Comparison of ENCODE assay signal across 1 fruit fly cellular context in the genomic region with DNA sequence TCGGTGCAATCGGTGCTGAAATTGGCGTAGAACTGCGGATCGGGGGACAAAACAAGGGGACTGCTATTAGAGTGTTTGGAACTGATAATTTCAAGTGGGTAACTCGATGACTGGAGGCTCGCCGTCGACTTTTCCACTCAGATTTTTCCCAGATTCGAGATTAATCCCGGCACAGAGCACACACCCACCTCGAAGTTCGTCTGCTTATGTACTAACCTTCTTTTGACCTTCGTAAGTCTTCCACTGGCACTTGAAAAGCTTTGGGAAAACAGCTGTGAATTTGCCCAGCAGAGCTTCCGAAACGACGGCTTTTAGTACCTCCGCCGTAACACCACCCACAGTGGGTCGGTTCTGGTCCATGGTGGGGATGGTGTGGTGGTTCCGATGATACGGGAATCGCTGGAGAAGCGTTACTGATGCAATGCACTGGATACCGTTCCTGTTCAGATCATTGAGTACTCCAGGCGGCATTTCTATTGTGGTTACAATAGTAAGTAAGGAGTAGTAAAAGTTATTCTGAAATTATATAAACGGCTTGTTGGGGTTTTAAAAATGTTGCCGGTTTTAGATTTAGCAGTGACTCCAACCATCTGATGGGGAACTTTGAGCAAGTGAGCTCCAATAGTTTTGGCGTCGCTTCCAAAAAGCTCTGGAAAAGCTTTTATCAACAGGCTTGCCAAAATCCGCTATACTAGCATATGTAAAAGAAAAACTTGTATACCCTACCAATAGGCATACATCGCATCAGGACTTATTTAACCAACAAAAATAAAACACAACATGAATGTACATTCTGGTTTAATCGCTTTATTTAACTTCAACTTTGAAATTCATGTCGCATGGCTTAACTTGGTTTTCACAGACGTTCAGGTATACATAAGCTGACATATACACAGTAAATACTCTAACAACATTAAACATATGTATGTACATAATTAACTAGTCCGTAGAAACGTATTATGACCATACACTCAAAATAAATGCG.
TF ChIP-seq lines count a peak whose summit lies in the region.

Tpi (minus strand) TSS at position 537 of the 985 bp plus-strand sequence.

TF ChIP-seq in whole organism, embryonic, 481 proteins besides CTCF, POLR2A, EP300 and RAD21 (continued from another document):
- TF ChIP-seq HLH54F (GFP tag; optimal IDR thresholded peaks at IDR 0.05; lab: Kevin White, UChicago), result peak; percentile 26
- no peak for TF ChIP-seq CG3726 (GFP tag; IDR thresholded peaks at IDR 0.05; lab: Robert Waterston, UW)
- TF ChIP-seq CG10209 (GFP tag; optimal IDR thresholded peaks at IDR 0.05; lab: Kevin White, UChicago), result peak; percentile 29
- peak; percentile 9 for TF ChIP-seq BtbVII (GFP tag; optimal IDR thresholded peaks at IDR 0.05; lab: Kevin White, UChicago)
- peak; percentile 18 for TF ChIP-seq Hand (GFP tag; optimal IDR thresholded peaks at IDR 0.05; lab: Kevin White, UChicago)
- no peak for TF ChIP-seq CG9727 (GFP tag; optimal IDR thresholded peaks at IDR 0.05; lab: Kevin White, UChicago)
- no peak for TF ChIP-seq ssp (GFP tag; IDR thresholded peaks at IDR 0.05; lab: Robert Waterston, UW)
- no peak for TF ChIP-seq bab2 (GFP tag; optimal IDR thresholded peaks at IDR 0.05; lab: Kevin White, UChicago)
- TF ChIP-seq dpn (GFP tag; optimal IDR thresholded peaks at IDR 0.05; lab: Kevin White, UChicago), result peak in 1 of 2 experiments; percentile 9
- no peak for TF ChIP-seq mam (GFP tag; optimal IDR thresholded peaks at IDR 0.05; lab: Kevin White, UChicago)
- peak; percentile 62 for TF ChIP-seq zfh2 (GFP tag; optimal IDR thresholded peaks at IDR 0.05; lab: Kevin White, UChicago)
- peak; percentile 46 for TF ChIP-seq lab (GFP tag; optimal IDR thresholded peaks at IDR 0.05; lab: Kevin White, UChicago)
- TF ChIP-seq Hr51 (GFP tag; optimal IDR thresholded peaks at IDR 0.05; lab: Kevin White, UChicago), result peak in 1 of 2 experiments; percentile 66
- TF ChIP-seq nerfin-2 (GFP tag; IDR thresholded peaks at IDR 0.05; lab: Robert Waterston, UW; ENCODE audit: partially characterized antibody), result no peak
- TF ChIP-seq Hr39 (optimal IDR thresholded peaks at IDR 0.05; lab: Kevin White, UChicago), result no peak
- TF ChIP-seq Antp (GFP tag; optimal IDR thresholded peaks at IDR 0.05; lab: Kevin White, UChicago), result peak; percentile 23
- no peak for TF ChIP-seq wor (GFP tag; IDR thresholded peaks at IDR 0.05; lab: Robert Waterston, UW)
- TF ChIP-seq Lim3 (GFP tag; IDR thresholded peaks at IDR 0.05; lab: Robert Waterston, UW), result no peak
- TF ChIP-seq HHEX (GFP tag; optimal IDR thresholded peaks at IDR 0.05; lab: Kevin White, UChicago), result no peak
- no peak for TF ChIP-seq bcd (GFP tag; optimal IDR thresholded peaks at IDR 0.05; lab: Kevin White, UChicago)
- no peak for TF ChIP-seq pb (GFP tag; optimal IDR thresholded peaks at IDR 0.05; lab: Kevin White, UChicago)
- no peak for TF ChIP-seq Rx (GFP tag; IDR thresholded peaks at IDR 0.05; lab: Robert Waterston, UW)
- TF ChIP-seq Dip2 (GFP tag; IDR thresholded peaks at IDR 0.05; lab: Robert Waterston, UW), result no peak
- no peak for TF ChIP-seq CG13624 (GFP tag; optimal IDR thresholded peaks at IDR 0.05; lab: Kevin White, UChicago)
- TF ChIP-seq pzg (GFP tag; optimal IDR thresholded peaks at IDR 0.05; lab: Kevin White, UChicago), result peak; percentile 42
- no peak for TF ChIP-seq CG4328 (GFP tag; optimal IDR thresholded peaks at IDR 0.05; lab: Kevin White, UChicago)
- TF ChIP-seq CG7556 (GFP tag; optimal IDR thresholded peaks at IDR 0.05; lab: Kevin White, UChicago), result peak; percentile 25
- TF ChIP-seq CG15269 (tag; optimal IDR thresholded peaks at IDR 0.05; lab: Kevin White, UChicago), result peak; percentile 68
- TF ChIP-seq CG10979 (tag; optimal IDR thresholded peaks at IDR 0.05; lab: Kevin White, UChicago), result no peak
- TF ChIP-seq CG1233 (GFP tag; optimal IDR thresholded peaks at IDR 0.05; lab: Kevin White, UChicago), result no peak
- peak; percentile 23 for TF ChIP-seq CG17385 (GFP tag; optimal IDR thresholded peaks at IDR 0.05; lab: Kevin White, UChicago)
- no peak for TF ChIP-seq CG12769 (tag; optimal IDR thresholded peaks at IDR 0.05; lab: Kevin White, UChicago)
- TF ChIP-seq CG2202 (tag; optimal IDR thresholded peaks at IDR 0.05; lab: Kevin White, UChicago), result no peak
- no peak for TF ChIP-seq danr (GFP tag; IDR thresholded peaks at IDR 0.05; lab: Robert Waterston, UW)
- peak; percentile 22 for TF ChIP-seq eyg (GFP tag; optimal IDR thresholded peaks at IDR 0.05; lab: Kevin White, UChicago)
- TF ChIP-seq wdn (GFP tag; IDR thresholded peaks at IDR 0.05; lab: Robert Waterston, UW), result no peak
- TF ChIP-seq E2f1 (GFP tag; IDR thresholded peaks at IDR 0.05; lab: Robert Waterston, UW), result no peak
- TF ChIP-seq Doc2 (GFP tag; IDR thresholded peaks at IDR 0.05; lab: Robert Waterston, UW), result no peak
- TF ChIP-seq CG9817 (tag; optimal IDR thresholded peaks at IDR 0.05; lab: Kevin White, UChicago), result peak; percentile 20
- TF ChIP-seq Mes4 (GFP tag; optimal IDR thresholded peaks at IDR 0.05; lab: Kevin White, UChicago), result no peak
- TF ChIP-seq sr (GFP tag; IDR thresholded peaks at IDR 0.05; lab: Robert Waterston, UW), result peak; percentile 59; the same call in 1 of the 3 replicates
- TF ChIP-seq pfk (GFP tag; optimal IDR thresholded peaks at IDR 0.05; lab: Kevin White, UChicago), result no peak
- peak; percentile 31 for TF ChIP-seq her (GFP tag; optimal IDR thresholded peaks at IDR 0.05; lab: Kevin White, UChicago)
- TF ChIP-seq Ets97D (GFP tag; optimal IDR thresholded peaks at IDR 0.05; lab: Kevin White, UChicago), result peak; percentile 6
- no peak for TF ChIP-seq CG31365 (tag; optimal IDR thresholded peaks at IDR 0.05; lab: Kevin White, UChicago)
- no peak for TF ChIP-seq CG11093 (GFP tag; IDR thresholded peaks at IDR 0.05; lab: Robert Waterston, UW)
- TF ChIP-seq Fer3 (tag; optimal IDR thresholded peaks at IDR 0.05; lab: Kevin White, UChicago), result peak; percentile 29
- TF ChIP-seq CG31388 (GFP tag; optimal IDR thresholded peaks at IDR 0.05; lab: Kevin White, UChicago), result no peak
- TF ChIP-seq CG1647 (GFP tag; optimal IDR thresholded peaks at IDR 0.05; lab: Kevin White, UChicago), result no peak
- TF ChIP-seq zen2 (GFP tag; IDR thresholded peaks at IDR 0.05; lab: Robert Waterston, UW; ENCODE audit: partially characterized antibody), result no peak
- TF ChIP-seq Hr78 (GFP tag; optimal IDR thresholded peaks at IDR 0.05; lab: Kevin White, UChicago), result peak in 1 of 2 experiments; percentile 73
- TF ChIP-seq grau (tag; optimal IDR thresholded peaks at IDR 0.05; lab: Kevin White, UChicago), result peak; percentile 63
- no peak for TF ChIP-seq gem (tag; optimal IDR thresholded peaks at IDR 0.05; lab: Kevin White, UChicago)
- TF ChIP-seq tup (GFP tag; optimal IDR thresholded peaks at IDR 0.05; lab: Kevin White, UChicago), result no peak
- TF ChIP-seq z (GFP tag; IDR thresholded peaks at IDR 0.05; lab: Robert Waterston, UW), result 0 out of 3 replicates have a peak, but pooled peaks have one; percentile 45
- TF ChIP-seq CG16779 (GFP tag; IDR thresholded peaks at IDR 0.05; lab: Robert Waterston, UW), result no peak
- peak; percentile 31; the same call in 1 of the 2 replicates for TF ChIP-seq MBD-R2 (GFP tag; IDR thresholded peaks at IDR 0.05; lab: Robert Waterston, UW)
- TF ChIP-seq CG9932 (GFP tag; IDR thresholded peaks at IDR 0.05; lab: Robert Waterston, UW), result peak; percentile 51
- TF ChIP-seq Adf1 (GFP tag; IDR thresholded peaks at IDR 0.05; lab: Robert Waterston, UW), result no peak
- TF ChIP-seq ap (GFP tag; IDR thresholded peaks at IDR 0.05; lab: Robert Waterston, UW), result no peak
- no peak for TF ChIP-seq CG15601 (tag; optimal IDR thresholded peaks at IDR 0.05; lab: Kevin White, UChicago)
- TF ChIP-seq Spps (tag; optimal IDR thresholded peaks at IDR 0.05; lab: Kevin White, UChicago), result no peak
- TF ChIP-seq Opbp (GFP tag; IDR thresholded peaks at IDR 0.05; lab: Robert Waterston, UW; ENCODE audit: partially characterized antibody), result no peak
- TF ChIP-seq trh (GFP tag; optimal IDR thresholded peaks at IDR 0.05; lab: Kevin White, UChicago), result no peak
- no peak for TF ChIP-seq ttk (GFP tag; IDR thresholded peaks at IDR 0.05; lab: Robert Waterston, UW)
- no peak for TF ChIP-seq CG11723 (GFP tag; optimal IDR thresholded peaks at IDR 0.05; lab: Kevin White, UChicago)
- no peak for TF ChIP-seq Dbx (GFP tag; IDR thresholded peaks at IDR 0.05; lab: Robert Waterston, UW)
- TF ChIP-seq Sry-β (GFP tag; optimal IDR thresholded peaks at IDR 0.05; lab: Kevin White, UChicago), result no peak
- TF ChIP-seq Oaz (GFP tag; IDR thresholded peaks at IDR 0.05; lab: Robert Waterston, UW), result no peak
- no peak for TF ChIP-seq CG11696 (GFP tag; IDR thresholded peaks at IDR 0.05; lab: Robert Waterston, UW)
- TF ChIP-seq gsb (GFP tag; IDR thresholded peaks at IDR 0.05; lab: Robert Waterston, UW), result no peak
- TF ChIP-seq bigmax (GFP tag; optimal IDR thresholded peaks at IDR 0.05; lab: Kevin White, UChicago), result no peak
- no peak for TF ChIP-seq CG2199 (GFP tag; IDR thresholded peaks at IDR 0.05; lab: Robert Waterston, UW)
- TF ChIP-seq insv (GFP tag; optimal IDR thresholded peaks at IDR 0.05; lab: Kevin White, UChicago), result no peak
- TF ChIP-seq CHES-1-like (GFP tag; optimal IDR thresholded peaks at IDR 0.05; lab: Kevin White, UChicago), result peak; percentile 17
- TF ChIP-seq Dek (tag; optimal IDR thresholded peaks at IDR 0.05; lab: Kevin White, UChicago), result peak; percentile 29
- no peak for TF ChIP-seq CG11085 (GFP tag; IDR thresholded peaks at IDR 0.05; lab: Robert Waterston, UW)
- TF ChIP-seq pnt (GFP tag; optimal IDR thresholded peaks at IDR 0.05; lab: Kevin White, UChicago), result no peak
- TF ChIP-seq CG32532 (GFP tag; IDR thresholded peaks at IDR 0.05; lab: Robert Waterston, UW), result peak; percentile 50; the same call in 1 of the 2 replicates
- TF ChIP-seq usp (GFP tag; optimal IDR thresholded peaks at IDR 0.05; lab: Kevin White, UChicago), result no peak
- TF ChIP-seq org-1 (GFP tag; optimal IDR thresholded peaks at IDR 0.05; lab: Kevin White, UChicago), result peak; percentile 2
